Worm (Caenorhabditis elegans): Measurements from ENCODE around the gene C31E10.5.

DNA sequence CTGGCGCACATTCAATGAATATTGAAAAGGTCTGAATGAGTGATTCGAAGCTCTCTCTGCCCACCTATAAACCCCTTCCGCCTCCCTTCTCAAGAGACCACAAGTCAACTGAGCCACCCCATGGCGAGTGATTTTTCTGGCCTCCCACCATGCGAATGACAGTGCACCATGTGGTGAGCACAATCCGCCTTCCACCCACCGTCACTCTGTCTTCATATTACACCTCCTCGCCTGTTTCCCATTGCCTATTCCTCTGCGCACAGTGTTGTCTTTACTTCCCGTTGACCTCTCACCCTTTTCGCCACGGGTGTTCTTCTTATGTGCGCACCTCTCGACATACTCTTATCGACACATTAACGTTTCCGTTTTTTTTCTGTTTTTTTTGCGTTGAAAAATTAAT is 31.3 kb upstream of the C31E10.5 start:
- TF ChIP-seq him-1 (tag; optimal IDR thresholded peaks at IDR 0.05) (no peak), dao-5 (tag; optimal IDR thresholded peaks at IDR 0.05) (no peak), W03F9.2 (tag; optimal IDR thresholded peaks at IDR 0.05) (no peak)
